Worm (Caenorhabditis elegans) whole organism, L4 larva: ENCODE data around the gene csn-5.

ENCODE experiments used
- F26F4.8 ChIP-seq: fragments of 200-800 bp; sonication (Bioruptor generic); conservative IDR thresholded peaks from 2 replicates; pipeline ENCODE4 v1.3.6; 2022; ENCODE audit warnings: missing genetic modification characterization, missing compliant biosample characterization
- F49E8.2 ChIP-seq: sonication (generic microtip); optimal IDR thresholded peaks from 2 replicates; lab custom pipeline; 2016; ENCODE audit warnings: missing compliant biosample characterization, mild to moderate bottlenecking, missing genetic modification characterization, borderline replicate concordance
- Y105C5A.15 ChIP-seq: fragments of 200-800 bp; sonication (Bioruptor generic); IDR thresholded peaks from 2 replicates; pipeline ENCODE4 v1.3.6; 2022; ENCODE audit warnings: missing genetic modification characterization, missing compliant biosample characterization
- Y5F2A.4 ChIP-seq: fragments of 200-800 bp; sonication (Bioruptor generic); optimal IDR thresholded peaks from 2 replicates; lab custom pipeline; 2018; ENCODE audit warnings: mild to moderate bottlenecking, missing genetic modification characterization, missing compliant biosample characterization
- ZK546.5 ChIP-seq, 2 experiments: sonication (generic microtip); optimal IDR thresholded peaks; 2 replicates each; lab custom pipeline; 2017; ENCODE audit warnings: missing biosample characterization in 2 of 2, missing genetic modification characterization in 2 of 2
- aly-2 ChIP-seq: sonication (generic microtip); optimal IDR thresholded peaks from 2 replicates; lab custom pipeline; 2018; ENCODE audit warnings: missing biosample characterization, missing genetic modification characterization
- attf-4 ChIP-seq: sonication (generic microtip); optimal IDR thresholded peaks from 3 replicates; lab custom pipeline; 2017; ENCODE audit warnings: missing biosample characterization, missing genetic modification characterization
- ceh-20 ChIP-seq: fragments of 200-800 bp; sonication (Bioruptor generic); IDR thresholded peaks from 2 replicates; pipeline ENCODE4 v1.3.6; 2022; ENCODE audit warnings: missing genetic modification reagents, missing genetic modification characterization, missing compliant biosample characterization
- daf-19 ChIP-seq: fragments of 200-800 bp; sonication (Bioruptor generic); conservative IDR thresholded peaks from 2 replicates; pipeline ENCODE4 v1.3.6; 2022; ENCODE audit warnings: missing genetic modification characterization, missing compliant biosample characterization
- dpl-1 ChIP-seq: fragments of 150-350 bp; optimal IDR thresholded peaks from 2 replicates; lab custom pipeline; 2014; ENCODE audit warnings: missing biosample characterization, missing genetic modification reagents, missing genetic modification characterization
- duxl-1 ChIP-seq: sonication (generic microtip); optimal IDR thresholded peaks from 2 replicates; lab custom pipeline; 2016; ENCODE audit warnings: mild to moderate bottlenecking, missing genetic modification characterization, moderate library complexity, missing compliant biosample characterization; ENCODE audit not compliant: poor library complexity
- dve-1 ChIP-seq: sonication (generic microtip); optimal IDR thresholded peaks from 2 replicates; lab custom pipeline; 2017; ENCODE audit warnings: antibody characterized with exemption, mild to moderate bottlenecking, missing genetic modification characterization, missing compliant biosample characterization; ENCODE audit not compliant: insufficient read depth
- egl-43 ChIP-seq: fragments of 200-800 bp; sonication (Bioruptor generic); IDR thresholded peaks from 2 replicates; pipeline ENCODE4 v1.3.6; 2022; ENCODE audit warnings: missing genetic modification reagents, missing genetic modification characterization, missing compliant biosample characterization
- fkh-10 ChIP-seq: fragments of 150-350 bp; optimal IDR thresholded peaks from 2 replicates; lab custom pipeline; 2014; ENCODE audit warnings: missing biosample characterization, missing genetic modification reagents, missing genetic modification characterization
- gei-8 ChIP-seq: fragments of 200-800 bp; sonication (Bioruptor generic); optimal IDR thresholded peaks from 2 replicates; lab custom pipeline; 2018; ENCODE audit warnings: mild to moderate bottlenecking, missing genetic modification characterization, missing compliant biosample characterization
- hif-1 ChIP-seq, 2 experiments: sonication (generic microtip); optimal IDR thresholded peaks; 2 replicates each; lab custom pipeline; 2016 to 2017; ENCODE audit warnings: missing compliant biosample characterization in 2 of 2, missing genetic modification characterization in 2 of 2, missing genetic modification reagents in 2 of 2, missing genotype in 2 of 2, mild to moderate bottlenecking in 1 of 2
- hlh-11 ChIP-seq: fragments of 200-800 bp; sonication (Bioruptor generic); optimal IDR thresholded peaks from 2 replicates; lab custom pipeline; 2018; ENCODE audit warnings: mild to moderate bottlenecking, missing genetic modification characterization, missing compliant biosample characterization
- jun-1 ChIP-seq: fragments of 150-350 bp; optimal IDR thresholded peaks from 2 replicates; lab custom pipeline; 2014; ENCODE audit warnings: missing biosample characterization, missing genetic modification reagents, missing genetic modification characterization
- lin-1 ChIP-seq: fragments of 200-800 bp; sonication (Bioruptor generic); IDR thresholded peaks from 2 replicates; pipeline ENCODE4 v1.3.6; 2022; ENCODE audit warnings: missing genetic modification reagents, missing genetic modification characterization, missing compliant biosample characterization
- lin-15B ChIP-seq: fragments of 150-350 bp; sonication (generic microtip); optimal IDR thresholded peaks from 3 replicates; lab custom pipeline; 2014; ENCODE audit warnings: missing biosample characterization, missing genetic modification characterization
- lin-39 ChIP-seq: fragments of 150-350 bp; optimal IDR thresholded peaks from 2 replicates; lab custom pipeline; 2014; ENCODE audit warnings: missing biosample characterization, missing genetic modification reagents, missing genetic modification characterization
- lir-3 ChIP-seq: sonication (generic microtip); optimal IDR thresholded peaks from 2 replicates; lab custom pipeline; 2016; ENCODE audit warnings: mild to moderate bottlenecking, missing genetic modification characterization, missing compliant biosample characterization
- madf-5 ChIP-seq, 2 experiments: fragments of 200-800 bp; sonication (Bioruptor generic); IDR thresholded peaks; 2 replicates each; pipeline ENCODE4 v1.3.6; 2022; ENCODE audit warnings: missing compliant biosample characterization in 2 of 2, missing genetic modification characterization in 2 of 2
- madf-9 ChIP-seq: fragments of 200-800 bp; sonication (Bioruptor generic); conservative IDR thresholded peaks from 2 replicates; pipeline ENCODE4 v1.3.6; 2022; ENCODE audit warnings: missing genetic modification reagents, missing genetic modification characterization, missing compliant biosample characterization
- mep-1 ChIP-seq: fragments of 150-350 bp; sonication (generic microtip); optimal IDR thresholded peaks from 3 replicates; lab custom pipeline; 2014; ENCODE audit warnings: missing biosample characterization, missing genetic modification characterization
- mes-2 ChIP-seq: sonication (generic microtip); optimal IDR thresholded peaks from 2 replicates; lab custom pipeline; 2016; ENCODE audit warnings: missing genotype, mild to moderate bottlenecking, missing genetic modification characterization, missing compliant biosample characterization; ENCODE audit not compliant: poor library complexity, severe bottlenecking
- mxl-2 ChIP-seq: fragments of 200-800 bp; sonication (Bioruptor generic); conservative IDR thresholded peaks from 2 replicates; pipeline ENCODE4 v1.3.6; 2022; ENCODE audit warnings: missing genetic modification reagents, missing genetic modification characterization, missing compliant biosample characterization
- mxl-3 ChIP-seq: fragments of 200-800 bp; sonication (Bioruptor generic); optimal IDR thresholded peaks from 2 replicates; lab custom pipeline; 2018; ENCODE audit warnings: mild to moderate bottlenecking, missing genetic modification characterization, missing compliant biosample characterization
- nhr-11 ChIP-seq: fragments of 150-350 bp; optimal IDR thresholded peaks from 2 replicates; lab custom pipeline; 2014; ENCODE audit warnings: missing biosample characterization, missing genetic modification characterization
- nhr-25 ChIP-seq: sonication (generic microtip); optimal IDR thresholded peaks from 2 replicates; lab custom pipeline; 2017; ENCODE audit warnings: missing genetic modification characterization, mild to moderate bottlenecking, missing compliant biosample characterization, antibody characterized with exemption, moderate library complexity, borderline replicate concordance; ENCODE audit not compliant: insufficient read depth
- nhr-42 ChIP-seq: fragments of 200-800 bp; sonication (Bioruptor generic); IDR thresholded peaks from 2 replicates; pipeline ENCODE4 v1.3.6; 2022; ENCODE audit warnings: missing genetic modification characterization, missing compliant biosample characterization
- nhr-48 ChIP-seq: sonication (generic microtip); optimal IDR thresholded peaks from 2 replicates; lab custom pipeline; 2016; ENCODE audit warnings: mild to moderate bottlenecking, missing genetic modification characterization, missing compliant biosample characterization
- nhr-6 ChIP-seq: fragments of 150-350 bp; optimal IDR thresholded peaks from 2 replicates; lab custom pipeline; 2014; ENCODE audit warnings: missing biosample characterization, missing genetic modification characterization
- nhr-76 ChIP-seq: fragments of 150-350 bp; optimal IDR thresholded peaks from 2 replicates; lab custom pipeline; 2014; ENCODE audit warnings: missing biosample characterization, missing genetic modification characterization
- nhr-77 ChIP-seq: fragments of 150-350 bp; optimal IDR thresholded peaks from 2 replicates; lab custom pipeline; 2014; ENCODE audit warnings: missing biosample characterization, missing genetic modification characterization
- pha-4 ChIP-seq, 2 experiments: fragments of 150-350 bp in 1 of 2; fragments of 200-800 bp in 1 of 2; sonication (Bioruptor generic) in 1 of 2; IDR thresholded peaks in 1 of 2; optimal IDR thresholded peaks in 1 of 2; 2 replicates each; pipeline versions ENCODE4 v1.3.6 to Lab custom; 2014 to 2022; ENCODE audit warnings: missing genetic modification characterization in 2 of 2, missing genetic modification reagents in 2 of 2, missing biosample characterization in 1 of 2, missing compliant biosample characterization in 1 of 2
- pqm-1 ChIP-seq: sonication (generic microtip); optimal IDR thresholded peaks from 2 replicates; lab custom pipeline; 2017; ENCODE audit warnings: missing biosample characterization, missing genetic modification characterization
- rbr-2 ChIP-seq: sonication (generic microtip); optimal IDR thresholded peaks from 2 replicates; lab custom pipeline; 2016; ENCODE audit warnings: missing genotype, missing genetic modification characterization, missing compliant biosample characterization
- set-16 ChIP-seq: fragments of 200-800 bp; sonication (Bioruptor generic); IDR thresholded peaks from 2 replicates; pipeline ENCODE4 v1.3.6; 2022; ENCODE audit warnings: missing genetic modification reagents, missing genetic modification characterization, missing compliant biosample characterization
- snpc-1.2 ChIP-seq: fragments of 200-800 bp; sonication (Bioruptor generic); IDR thresholded peaks from 2 replicates; pipeline ENCODE4 v1.3.6; 2022; ENCODE audit warnings: missing genetic modification reagents, missing genetic modification characterization, missing compliant biosample characterization
- snpc-4 ChIP-seq: fragments of 150-350 bp; optimal IDR thresholded peaks from 2 replicates; lab custom pipeline; 2014; ENCODE audit warnings: missing biosample characterization, missing genetic modification characterization
- spr-3 ChIP-seq: fragments of 200-800 bp; sonication (Bioruptor generic); optimal IDR thresholded peaks from 2 replicates; lab custom pipeline; 2018; ENCODE audit warnings: mild to moderate bottlenecking, missing genetic modification characterization, missing compliant biosample characterization
- tag-97 ChIP-seq: fragments of 200-800 bp; sonication (Bioruptor generic); IDR thresholded peaks from 2 replicates; pipeline ENCODE4 v1.3.6; 2022; ENCODE audit warnings: missing genetic modification characterization, missing compliant biosample characterization
- unc-130 ChIP-seq: sonication (generic microtip); optimal IDR thresholded peaks from 2 replicates; lab custom pipeline; 2016; ENCODE audit warnings: missing genetic modification reagents, missing genetic modification characterization, missing compliant biosample characterization
- unc-39 ChIP-seq: sonication (generic microtip); optimal IDR thresholded peaks from 2 replicates; lab custom pipeline; 2017; ENCODE audit warnings: missing biosample characterization, missing genetic modification characterization
- unc-62 ChIP-seq, 3 experiments: fragments of 150-350 bp in 1 of 3; sonication (generic microtip); optimal IDR thresholded peaks in 2 of 3; peaks in 1 of 3; 1 replicate in 1 of 3; 2 replicates in 2 of 3; lab custom pipeline; 2014 to 2017; ENCODE audit warnings: missing biosample characterization in 3 of 3, missing genetic modification characterization in 3 of 3, missing genetic modification reagents in 3 of 3, missing genotype in 1 of 3
- zag-1 ChIP-seq: fragments of 150-350 bp; optimal IDR thresholded peaks from 2 replicates; lab custom pipeline; 2014; ENCODE audit warnings: missing biosample characterization, missing genetic modification characterization
- zfp-3 ChIP-seq: fragments of 200-800 bp; sonication (Bioruptor generic); conservative IDR thresholded peaks from 2 replicates; pipeline ENCODE4 v1.3.6; 2022; ENCODE audit warnings: missing genetic modification reagents, missing genetic modification characterization, missing compliant biosample characterization
- zip-11 ChIP-seq: fragments of 200-800 bp; sonication (Bioruptor generic); IDR thresholded peaks from 2 replicates; pipeline ENCODE4 v1.3.6; 2022; ENCODE audit warnings: missing genetic modification characterization, missing compliant biosample characterization
- ztf-11 ChIP-seq: fragments of 150-350 bp; optimal IDR thresholded peaks from 2 replicates; lab custom pipeline; 2014; ENCODE audit warnings: missing biosample characterization, missing genetic modification characterization

The csn-5 gene

ce11 chrIV:5667191-5667590, 17.9 kb downstream of the csn-5 start (continued):
- TF ChIP-seq spr-3 (GFP tag; lab: Kevin White, UChicago) (no peak), nhr-48 (tag; lab: Kevin White, UChicago) (no peak), daf-19 (GFP tag; lab: Robert Waterston, UW) (no peak), nhr-6 (tag; lab: Kevin White, UChicago) (peak; percentile 64), F49E8.2 (no peak), unc-130 (GFP tag; lab: Kevin White, UChicago) (no peak), jun-1 (tag; lab: Kevin White, UChicago) (no peak), duxl-1 (tag; lab: Kevin White, UChicago) (peak; percentile 15), lin-39 (tag; lab: Kevin White, UChicago) (no peak), nhr-76 (tag; lab: Kevin White, UChicago) (no peak), nhr-42 (no peak), unc-39 (tag; lab: Kevin White, UChicago) (no peak), pqm-1 (tag; lab: Kevin White, UChicago) (no peak), Y5F2A.4 (GFP tag; lab: Kevin White, UChicago) (no peak), egl-43 (GFP tag; lab: Robert Waterston, UW) (no peak), snpc-4 (tag; lab: Kevin White, UChicago) (no peak), lin-15B (no peak), ZK546.5 (tag; optimal IDR thresholded peaks at IDR 0.05; lab: Kevin White, UChicago) (no peak), rbr-2 (tag; lab: Kevin White, UChicago) (peak; percentile 5), madf-9 (no peak), gei-8 (GFP tag; lab: Kevin White, UChicago) (no peak), Y105C5A.15 (GFP tag; lab: Robert Waterston, UW) (no peak), hif-1 (tag; optimal IDR thresholded peaks at IDR 0.05; lab: Kevin White, UChicago) (peak in 1 of 2 experiments; percentile 23), pha-4 (GFP tag; IDR thresholded peaks at IDR 0.05; lab: Robert Waterston, UW) (no peak), pha-4 (tag; optimal IDR thresholded peaks at IDR 0.05; lab: Kevin White, UChicago) (no peak), zip-11 (GFP tag; lab: Robert Waterston, UW) (no peak), set-16 (GFP tag; lab: Robert Waterston, UW) (no peak), zfp-3 (no peak), mxl-3 (peak; percentile 16), ceh-20 (GFP tag; lab: Robert Waterston, UW) (0 out of 2 replicates have a peak, but pooled peaks have one; percentile 17), nhr-11 (tag; lab: Kevin White, UChicago) (peak; percentile 43), lir-3 (tag; lab: Kevin White, UChicago) (no peak), mxl-2 (GFP tag; lab: Robert Waterston, UW) (no peak), nhr-77 (tag; lab: Kevin White, UChicago) (peak; percentile 16), hlh-11 (tag; lab: Kevin White, UChicago) (peak; percentile 76), mes-2 (tag; lab: Kevin White, UChicago) (no peak), dpl-1 (GFP tag; lab: Kevin White, UChicago) (peak; percentile 11), unc-62 (GFP tag; optimal IDR thresholded peaks at IDR 0.05 in 1 of 2; lab: Kevin White, UChicago) (no peak), unc-62 (tag; optimal IDR thresholded peaks at IDR 0.05; lab: Kevin White, UChicago) (no peak), aly-2 (tag; lab: Kevin White, UChicago) (no peak), lin-1 (GFP tag; lab: Robert Waterston, UW) (no peak), F26F4.8 (GFP tag; lab: Robert Waterston, UW) (no peak), dve-1 (tag; lab: Kevin White, UChicago) (peak; percentile 71), ztf-11 (tag; lab: Kevin White, UChicago) (no peak), mep-1 (tag; lab: Kevin White, UChicago) (peak; percentile 57), snpc-1.2 (GFP tag; lab: Robert Waterston, UW) (no peak), fkh-10 (no peak), tag-97 (no peak), attf-4 (tag; lab: Kevin White, UChicago) (no peak), zag-1 (tag; lab: Kevin White, UChicago) (no peak), madf-5 (GFP tag; IDR thresholded peaks at IDR 0.05; lab: Robert Waterston, UW) (0 out of 4 replicates have a peak, but pooled peaks of 1 of the 2 experiments have one; percentile 16), nhr-25 (no peak)
